Fruit fly (Drosophila melanogaster) whole organism, pupa: ENCODE measurements around the gene Ir75a.

Experiments used
- CG10348 ChIP-seq: fragments of 200-800 bp; sonication (Bioruptor generic); IDR thresholded peaks from 2 replicates; pipeline ENCODE4 v1.3.6; 2022; ENCODE audit warnings: missing biosample characterization, missing genetic modification characterization
- CG12605 ChIP-seq: fragments of 200-800 bp; sonication (Bioruptor generic); IDR thresholded peaks from 2 replicates; pipeline ENCODE4 v1.3.6; 2022; ENCODE audit warnings: missing biosample characterization, missing genetic modification characterization
- CG13204 ChIP-seq: fragments of 200-800 bp; sonication (Bioruptor generic); optimal IDR thresholded peaks from 2 replicates; lab custom pipeline; 2018; ENCODE audit warnings: missing biosample characterization, mild to moderate bottlenecking, missing genetic modification characterization, moderate library complexity
- CG14655 ChIP-seq: fragments of 200-800 bp; sonication (Bioruptor generic); optimal IDR thresholded peaks from 3 replicates; lab custom pipeline; 2017; ENCODE audit warnings: mild to moderate bottlenecking, missing biosample characterization, missing genetic modification reagents, missing genetic modification characterization
- CG15710 ChIP-seq: fragments of 200-800 bp; sonication (Bioruptor generic); optimal IDR thresholded peaks from 2 replicates; lab custom pipeline; 2018; ENCODE audit warnings: missing biosample characterization, mild to moderate bottlenecking, missing genetic modification characterization, moderate library complexity
- CG17806 ChIP-seq: fragments of 200-800 bp; sonication (Bioruptor generic); optimal IDR thresholded peaks from 2 replicates; lab custom pipeline; 2018; ENCODE audit warnings: missing biosample characterization, mild to moderate bottlenecking, missing genetic modification characterization, moderate library complexity
- CG32121 ChIP-seq: fragments of 200-800 bp; sonication (Bioruptor generic); IDR thresholded peaks from 2 replicates; pipeline ENCODE4 v1.3.6; 2022; ENCODE audit warnings: missing biosample characterization, missing genetic modification characterization
- CG34367 ChIP-seq: fragments of 200-800 bp; sonication (Bioruptor generic); optimal IDR thresholded peaks from 2 replicates; lab custom pipeline; 2018; ENCODE audit warnings: missing biosample characterization, mild to moderate bottlenecking, missing genetic modification characterization
- CG4496 ChIP-seq: fragments of 200-800 bp; sonication (Bioruptor generic); IDR thresholded peaks from 3 replicates; pipeline ENCODE4 v1.3.6; 2022; ENCODE audit warnings: missing biosample characterization, missing genetic modification characterization
- CG8159 ChIP-seq: fragments of 200-800 bp; sonication (Bioruptor generic); optimal IDR thresholded peaks from 3 replicates; lab custom pipeline; 2018; ENCODE audit warnings: missing biosample characterization, mild to moderate bottlenecking, missing genetic modification characterization, moderate library complexity
- CG8301 ChIP-seq: fragments of 200-800 bp; sonication (Bioruptor generic); optimal IDR thresholded peaks from 2 replicates; lab custom pipeline; 2018; ENCODE audit warnings: missing biosample characterization, mild to moderate bottlenecking, missing genetic modification characterization
- CG9948 ChIP-seq: fragments of 200-800 bp; sonication (Bioruptor generic); optimal IDR thresholded peaks from 2 replicates; lab custom pipeline; 2018; ENCODE audit warnings: missing biosample characterization, mild to moderate bottlenecking, missing genetic modification characterization, moderate library complexity
- D1 ChIP-seq: fragments of 200-800 bp; sonication (Bioruptor generic); optimal IDR thresholded peaks from 2 replicates; lab custom pipeline; 2018; ENCODE audit warnings: missing biosample characterization, mild to moderate bottlenecking, missing genetic modification characterization, moderate library complexity
- EcR ChIP-seq: fragments of 200-800 bp; sonication (Bioruptor generic); optimal IDR thresholded peaks from 3 replicates; lab custom pipeline; 2019; ENCODE audit warnings: missing biosample characterization, missing genetic modification characterization, mild to moderate bottlenecking, moderate library complexity, missing genetic modification reagents
- Ets98B ChIP-seq: fragments of 200-800 bp; sonication (Bioruptor generic); IDR thresholded peaks from 2 replicates; pipeline ENCODE4 v1.3.6; 2022; ENCODE audit warnings: missing biosample characterization, missing genetic modification characterization
- Pif1A ChIP-seq: fragments of 200-800 bp; sonication (Bioruptor generic); optimal IDR thresholded peaks from 3 replicates; lab custom pipeline; 2016; ENCODE audit warnings: missing biosample characterization, missing genetic modification characterization
- Pif1B ChIP-seq: fragments of 200-800 bp; sonication (Bioruptor generic); optimal IDR thresholded peaks from 3 replicates; lab custom pipeline; 2016; ENCODE audit warnings: missing biosample characterization, missing genetic modification characterization
- Snoo ChIP-seq: fragments of 200-800 bp; sonication (Bioruptor generic); optimal IDR thresholded peaks from 3 replicates; lab custom pipeline; 2017; ENCODE audit warnings: missing biosample characterization, mild to moderate bottlenecking, missing genetic modification characterization, inconsistent platforms
- fd96Ca ChIP-seq: fragments of 200-800 bp; sonication (Bioruptor generic); IDR thresholded peaks from 3 replicates; pipeline ENCODE4 v1.3.6; 2022; ENCODE audit warnings: missing biosample characterization, missing genetic modification characterization
- gl ChIP-seq: fragments of 200-800 bp; sonication (Bioruptor generic); optimal IDR thresholded peaks from 2 replicates; lab custom pipeline; 2018; ENCODE audit warnings: missing biosample characterization, mild to moderate bottlenecking, missing genetic modification characterization
- rn ChIP-seq: fragments of 200-800 bp; sonication (Bioruptor generic); IDR thresholded peaks from 2 replicates; pipeline ENCODE4 v1.3.6; 2022; ENCODE audit warnings: missing biosample characterization, missing genetic modification characterization

Ir75a gene

dm6 chr3L:17814036-17814435, 3.7 kb downstream of the Ir75a start, which contains the start of gene Cln3:
TSS of gene Cln3 (minus strand) at chr3L:17814119.
- TF ChIP-seq rn (GFP tag; lab: Robert Waterston, UW) = no peak
- no peak for TF ChIP-seq CG17806 (tag; lab: Kevin White, UChicago)
- no peak for TF ChIP-seq CG4496 (GFP tag; lab: Robert Waterston, UW)

- TF ChIP-seq rn (GFP tag; lab: Robert Waterston, UW) (no peak), CG8301 (tag; lab: Kevin White, UChicago) (no peak), CG14655 (GFP tag; lab: Kevin White, UChicago) (no peak), Snoo (tag; lab: Kevin White, UChicago) (no peak), CG13204 (GFP tag; lab: Kevin White, UChicago) (no peak), EcR (GFP tag; lab: Kevin White, UChicago) (no peak), CG32121 (no peak), fd96Ca (GFP tag; lab: Robert Waterston, UW) (no peak), CG9948 (tag; lab: Kevin White, UChicago) (no peak), CG10348 (GFP tag; lab: Robert Waterston, UW) (no peak), Ets98B (GFP tag; lab: Robert Waterston, UW) (no peak), CG12605 (GFP tag; lab: Robert Waterston, UW) (no peak), Pif1B (GFP tag; lab: Kevin White, UChicago) (no peak), Pif1A (GFP tag; lab: Kevin White, UChicago) (no peak), CG34367 (no peak), CG15710 (tag; lab: Kevin White, UChicago) (no peak), CG8159 (tag; lab: Kevin White, UChicago) (no peak), D1 (tag; lab: Kevin White, UChicago) (no peak), gl (tag; lab: Kevin White, UChicago) (no peak)
These were observed 9.0 kb downstream of the Ir75a start, which contains the start of gene CG32191 for dm6 chr3L:17808597-17809213. TSS of gene CG32191 (minus strand) at chr3L:17809146.

dm6 chr3L:17806357-17807025, 11.2 kb downstream of the Ir75a start, which contains the start of gene CG32187:
TSS of gene CG32187 (minus strand) at chr3L:17806365.
- TF ChIP-seq CG32121 (no peak), gl (tag; lab: Kevin White, UChicago) (no peak), CG12605 (GFP tag; lab: Robert Waterston, UW) (no peak), rn (GFP tag; lab: Robert Waterston, UW) (no peak), CG15710 (tag; lab: Kevin White, UChicago) (no peak), CG9948 (tag; lab: Kevin White, UChicago) (no peak), D1 (tag; lab: Kevin White, UChicago) (no peak)

dm6 chr3L:17804511-17804910, 13.2 kb downstream of the Ir75a start, which contains the start of gene ais:
TSS of gene ais (minus strand) at chr3L:17804715.
- TF ChIP-seq CG12605 (GFP tag; lab: Robert Waterston, UW) (no peak), CG8301 (tag; lab: Kevin White, UChicago) (no peak), CG15710 (tag; lab: Kevin White, UChicago) (no peak), CG9948 (tag; lab: Kevin White, UChicago) (no peak), CG14655 (GFP tag; lab: Kevin White, UChicago) (no peak), gl (tag; lab: Kevin White, UChicago) (no peak)

dm6 chr3L:17802107-17802506, 15.6 kb downstream of the Ir75a start, which contains the start of gene NUCB1:
TSS of gene NUCB1 (minus strand) at chr3L:17802279.
- TF ChIP-seq CG12605 (GFP tag; lab: Robert Waterston, UW) = no peak
- TF ChIP-seq Pif1A (GFP tag; lab: Kevin White, UChicago) = no peak
- TF ChIP-seq EcR (GFP tag; lab: Kevin White, UChicago) = no peak
- no peak for TF ChIP-seq CG15710 (tag; lab: Kevin White, UChicago)

- TF ChIP-seq CG34367 = no peak
These were observed 20.2 kb downstream of the Ir75a start, which contains the start of gene CG42816 for dm6 chr3L:17797494-17797893. TSS of gene CG42816 (minus strand) at chr3L:17797594.

- TF ChIP-seq CG4496 (GFP tag; lab: Robert Waterston, UW) (no peak), Pif1A (GFP tag; lab: Kevin White, UChicago) (no peak), fd96Ca (GFP tag; lab: Robert Waterston, UW) (no peak), CG32121 (no peak)
- TF ChIP-seq, all 21 proteins: peak for 0
These were observed 26.2 kb downstream of the Ir75a start for dm6 chr3L:17791495-17791894.

- TF ChIP-seq rn (GFP tag; lab: Robert Waterston, UW) (no peak), Pif1A (GFP tag; lab: Kevin White, UChicago) (no peak), gl (tag; lab: Kevin White, UChicago) (no peak), CG32121 (no peak), CG4496 (GFP tag; lab: Robert Waterston, UW) (no peak), Pif1B (GFP tag; lab: Kevin White, UChicago) (no peak)
These were observed 26.4 kb downstream of the Ir75a start, which contains the start of gene CG42815 for dm6 chr3L:17791467-17791494. TSS of gene CG42815 (minus strand) at chr3L:17791486.
